Fruit fly (Drosophila melanogaster): ENCODE results near the gene mRpL45.
A peak's percentile ranks its signal among the peaks of the same experiment; 100 is the strongest.

The mRpL45 gene

dm6 chr3R:22631156-22631555, 12.9 kb downstream of the mRpL45 start (continued):
- TF ChIP-seq peb (GFP tag; IDR thresholded peaks at IDR 0.05) = no peak
- TF ChIP-seq CG10209 (GFP tag; optimal IDR thresholded peaks at IDR 0.05) = peak; percentile 36
- no peak for TF ChIP-seq Taf1 (GFP tag; IDR thresholded peaks at IDR 0.05)
- TF ChIP-seq CG10431 (GFP tag; optimal IDR thresholded peaks at IDR 0.05) = no peak
- TF ChIP-seq exex (tag; optimal IDR thresholded peaks at IDR 0.05) = peak; percentile 51
- peak; percentile 69 for TF ChIP-seq Med (GFP tag)
- TF ChIP-seq Elba2 (GFP tag; optimal IDR thresholded peaks at IDR 0.05) = no peak
- no peak for TF ChIP-seq CG3838 (GFP tag; optimal IDR thresholded peaks at IDR 0.05)
- peak; percentile 39 for TF ChIP-seq Vsx1 (GFP tag; optimal IDR thresholded peaks at IDR 0.05)
- no peak for TF ChIP-seq Nf-YB (GFP tag; optimal IDR thresholded peaks at IDR 0.05)
- peak; percentile 15 for TF ChIP-seq CG3407 (GFP tag; optimal IDR thresholded peaks at IDR 0.05)
- TF ChIP-seq gcm2 (GFP tag; optimal IDR thresholded peaks at IDR 0.05) = no peak
- TF ChIP-seq HmgZ (tag; optimal IDR thresholded peaks at IDR 0.05) = peak; percentile 32
- TF ChIP-seq CG31365 (tag; optimal IDR thresholded peaks at IDR 0.05) = peak; percentile 8
- no peak for TF ChIP-seq Ada2b (GFP tag; IDR thresholded peaks at IDR 0.05)
- TF ChIP-seq grn (GFP tag; optimal IDR thresholded peaks at IDR 0.05) = peak; percentile 75
- no peak for TF ChIP-seq CG8281 (tag; optimal IDR thresholded peaks at IDR 0.05)
- no peak for TF ChIP-seq Jarid2 (GFP tag; optimal IDR thresholded peaks at IDR 0.05)
- TF ChIP-seq CTCF (GFP tag; optimal IDR thresholded peaks at IDR 0.05) = no peak
- TF ChIP-seq CG2678 (tag; optimal IDR thresholded peaks at IDR 0.05) = peak; percentile 22
- TF ChIP-seq Xrp1 (GFP tag; IDR thresholded peaks at IDR 0.05) = no peak
- TF ChIP-seq gem (tag; optimal IDR thresholded peaks at IDR 0.05) = peak; percentile 10
- TF ChIP-seq CG10959 (GFP tag; IDR thresholded peaks at IDR 0.05) = no peak
- peak; percentile 31 for TF ChIP-seq CG17912 (GFP tag; optimal IDR thresholded peaks at IDR 0.05)
- no peak for TF ChIP-seq cas (GFP tag; IDR thresholded peaks at IDR 0.05)
- TF ChIP-seq Hr51 (GFP tag; optimal IDR thresholded peaks at IDR 0.05) = no peak
- no peak for TF ChIP-seq Chrac-16 (GFP tag; optimal IDR thresholded peaks at IDR 0.05)
- no peak for TF ChIP-seq CG4360 (GFP tag; IDR thresholded peaks at IDR 0.05)
- TF ChIP-seq CG1529 (GFP tag; optimal IDR thresholded peaks at IDR 0.05) = peak; percentile 19
- TF ChIP-seq sug (tag; optimal IDR thresholded peaks at IDR 0.05) = peak; percentile 53
- no peak for TF ChIP-seq Abd-B (GFP tag; optimal IDR thresholded peaks at IDR 0.05)
- 0 out of 2 replicates have a peak, but pooled peaks have one; percentile 2 for TF ChIP-seq slbo (GFP tag; IDR thresholded peaks at IDR 0.05)
- peak; percentile 8 for TF ChIP-seq CG13424 (tag; optimal IDR thresholded peaks at IDR 0.05)
- TF ChIP-seq CG12744 (GFP tag; optimal IDR thresholded peaks at IDR 0.05) = no peak
- TF ChIP-seq CG12219 (GFP tag; optimal IDR thresholded peaks at IDR 0.05) = peak; percentile 15
- TF ChIP-seq Sox102F (GFP tag; optimal IDR thresholded peaks at IDR 0.05) = peak; percentile 9
- peak; percentile 21 for TF ChIP-seq CG12659 (GFP tag; optimal IDR thresholded peaks at IDR 0.05)
- TF ChIP-seq CG5953 (GFP tag; IDR thresholded peaks at IDR 0.05) = no peak
- TF ChIP-seq CG5180 (GFP tag; optimal IDR thresholded peaks at IDR 0.05) = peak; percentile 5
- TF ChIP-seq Fer1 (GFP tag; optimal IDR thresholded peaks at IDR 0.05) = peak; percentile 18
- TF ChIP-seq CG10274 (GFP tag; optimal IDR thresholded peaks at IDR 0.05) = no peak
- no peak for TF ChIP-seq CG15514 (GFP tag; optimal IDR thresholded peaks at IDR 0.05)
- TF ChIP-seq CG12155 (GFP tag; optimal IDR thresholded peaks at IDR 0.05) = no peak
- TF ChIP-seq CG11247 (GFP tag; IDR thresholded peaks at IDR 0.05) = no peak
- peak; percentile 7 for TF ChIP-seq scrt (GFP tag; optimal IDR thresholded peaks at IDR 0.05)
- TF ChIP-seq unpg (GFP tag; optimal IDR thresholded peaks at IDR 0.05) = no peak
- peak; percentile 48 for TF ChIP-seq Hmr (GFP tag; optimal IDR thresholded peaks at IDR 0.05)
- no peak for TF ChIP-seq CG11093 (GFP tag; IDR thresholded peaks at IDR 0.05)
- peak; percentile 23 for TF ChIP-seq Camta (GFP tag; optimal IDR thresholded peaks at IDR 0.05)
- peak; percentile 7 for TF ChIP-seq Asciz (GFP tag; optimal IDR thresholded peaks at IDR 0.05)
- TF ChIP-seq H2.0 (GFP tag; IDR thresholded peaks at IDR 0.05) = no peak
